Fruit fly (Drosophila melanogaster) whole organism, pupa: ENCODE results near the gene CG44325.

Experiments
- CG13204 ChIP-seq: fragments of 200-800 bp; sonication (Bioruptor generic); optimal IDR thresholded peaks from 2 replicates; lab custom pipeline; 2018; ENCODE audit warnings: missing biosample characterization, mild to moderate bottlenecking, missing genetic modification characterization, moderate library complexity
- CG14655 ChIP-seq: fragments of 200-800 bp; sonication (Bioruptor generic); optimal IDR thresholded peaks from 3 replicates; lab custom pipeline; 2017; ENCODE audit warnings: mild to moderate bottlenecking, missing biosample characterization, missing genetic modification reagents, missing genetic modification characterization
- CG15710 ChIP-seq: fragments of 200-800 bp; sonication (Bioruptor generic); optimal IDR thresholded peaks from 2 replicates; lab custom pipeline; 2018; ENCODE audit warnings: missing biosample characterization, mild to moderate bottlenecking, missing genetic modification characterization, moderate library complexity
- CG17806 ChIP-seq: fragments of 200-800 bp; sonication (Bioruptor generic); optimal IDR thresholded peaks from 2 replicates; lab custom pipeline; 2018; ENCODE audit warnings: missing biosample characterization, mild to moderate bottlenecking, missing genetic modification characterization, moderate library complexity
- CG32121 ChIP-seq: fragments of 200-800 bp; sonication (Bioruptor generic); IDR thresholded peaks from 2 replicates; pipeline ENCODE4 v1.3.6; 2022; ENCODE audit warnings: missing biosample characterization, missing genetic modification characterization
- CG4496 ChIP-seq: fragments of 200-800 bp; sonication (Bioruptor generic); IDR thresholded peaks from 3 replicates; pipeline ENCODE4 v1.3.6; 2022; ENCODE audit warnings: missing biosample characterization, missing genetic modification characterization
- CG8301 ChIP-seq: fragments of 200-800 bp; sonication (Bioruptor generic); optimal IDR thresholded peaks from 2 replicates; lab custom pipeline; 2018; ENCODE audit warnings: missing biosample characterization, mild to moderate bottlenecking, missing genetic modification characterization
- CG9948 ChIP-seq: fragments of 200-800 bp; sonication (Bioruptor generic); optimal IDR thresholded peaks from 2 replicates; lab custom pipeline; 2018; ENCODE audit warnings: missing biosample characterization, mild to moderate bottlenecking, missing genetic modification characterization, moderate library complexity
- Snoo ChIP-seq: fragments of 200-800 bp; sonication (Bioruptor generic); optimal IDR thresholded peaks from 3 replicates; lab custom pipeline; 2017; ENCODE audit warnings: missing biosample characterization, mild to moderate bottlenecking, missing genetic modification characterization, inconsistent platforms
- rn ChIP-seq: fragments of 200-800 bp; sonication (Bioruptor generic); IDR thresholded peaks from 2 replicates; pipeline ENCODE4 v1.3.6; 2022; ENCODE audit warnings: missing biosample characterization, missing genetic modification characterization

DNA sequence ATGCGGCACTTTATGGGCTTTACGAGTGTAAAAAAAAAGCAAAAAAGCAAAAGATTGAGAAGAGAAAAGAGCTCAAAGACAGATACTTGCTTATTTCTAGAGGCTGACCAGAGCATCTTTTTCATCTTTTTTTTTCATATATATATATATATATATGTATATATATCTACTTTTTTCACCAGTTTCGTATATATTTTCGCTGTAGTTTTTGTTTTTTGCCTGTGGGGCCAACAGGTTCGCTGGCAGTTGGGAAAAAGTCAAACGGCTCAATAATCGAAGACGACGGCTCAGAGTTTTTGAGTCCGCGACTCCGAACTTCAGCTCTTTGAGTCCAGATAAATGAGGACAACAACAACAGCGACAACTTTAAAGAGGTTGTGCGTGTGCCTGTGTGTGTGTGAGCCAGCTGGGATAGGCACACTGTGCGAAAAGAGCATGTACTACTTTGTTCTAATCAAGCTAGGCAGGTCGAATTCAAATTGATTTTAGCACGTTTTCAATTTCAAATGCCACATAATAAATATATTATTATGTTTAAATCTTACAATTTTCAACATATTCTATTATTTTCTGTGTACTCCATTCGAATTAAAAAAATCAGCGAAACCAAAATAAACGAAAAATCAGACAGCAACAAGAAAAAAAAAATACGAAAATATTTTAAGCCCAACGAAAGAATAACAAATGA is 11.4 kb downstream of the CG44325 start:
- TF ChIP-seq CG14655 (GFP tag; lab: Kevin White, UChicago) (peak; percentile 65), rn (GFP tag; lab: Robert Waterston, UW) (peak; percentile 60), Snoo (tag; lab: Kevin White, UChicago) (peak; percentile 80), CG17806 (tag; lab: Kevin White, UChicago) (peak; percentile 72), CG13204 (GFP tag; lab: Kevin White, UChicago) (peak; percentile 42), CG32121 (peak; percentile 85), CG9948 (tag; lab: Kevin White, UChicago) (peak; percentile 60), CG8301 (peak; percentile 59), CG15710 (tag; lab: Kevin White, UChicago) (peak; percentile 77), CG4496 (GFP tag; lab: Robert Waterston, UW) (peak; percentile 87)
